Worm (Caenorhabditis elegans): ENCODE results near the gene F14D7.6.
"Not testable (repeated sequence)": the region's sequence is repeated elsewhere in the genome, so short reads cannot be mapped to it uniquely, and the experiment has no call there.

The F14D7.6 gene

DNA sequence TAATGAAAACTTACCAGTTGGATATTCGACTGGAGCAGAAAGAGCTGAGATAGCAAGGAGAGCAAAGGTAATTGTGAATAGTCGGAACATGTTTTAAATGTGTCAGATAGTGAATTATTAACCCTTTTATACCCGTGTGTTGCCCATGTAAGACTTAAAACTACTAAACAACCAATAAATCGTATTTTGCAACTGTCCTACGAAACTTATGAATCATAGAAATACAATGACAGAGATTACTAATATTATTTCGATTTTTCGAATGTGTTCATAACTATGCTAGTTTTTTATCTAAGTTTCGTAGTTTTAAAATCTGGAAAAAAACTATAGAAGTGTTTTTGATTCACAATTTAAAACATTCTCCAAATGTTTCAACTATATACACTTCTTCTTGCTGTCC, 5.6 kb downstream of the F14D7.6 start, which contains the start of gene spig-4:
Gene spig-4 (minus strand): TSS at position 101 of the 400 bp plus-strand sequence.
- TF ChIP-seq unc-39 (tag; optimal IDR thresholded peaks at IDR 0.05); lin-13 (tag; optimal IDR thresholded peaks at IDR 0.05); unc-120 (tag; optimal IDR thresholded peaks at IDR 0.05; ENCODE audit: poor library complexity, severe bottlenecking): not testable (repeated sequence)

DNA sequence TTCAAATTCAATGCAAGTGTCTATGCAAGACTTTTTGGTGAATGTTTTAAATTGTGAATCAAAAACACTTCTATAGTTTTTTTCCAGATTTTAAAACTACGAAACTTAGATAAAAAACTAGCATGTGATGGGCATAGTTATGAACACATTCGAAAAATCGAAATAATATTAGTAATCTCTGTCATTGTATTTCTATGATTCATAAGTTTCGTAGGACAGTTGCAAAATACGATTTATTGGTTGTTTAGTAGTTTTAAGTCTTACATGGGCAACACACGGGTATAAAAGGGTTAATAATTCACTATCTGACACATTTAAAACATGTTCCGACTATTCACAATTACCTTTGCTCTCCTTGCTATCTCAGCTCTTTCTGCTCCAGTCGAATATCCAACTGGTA, 7.0 kb downstream of the F14D7.6 start, which contains the start of gene spig-5:
Gene spig-5 (plus strand): TSS at position 301 of the 400 bp plus-strand sequence.
- TF ChIP-seq ceh-83 (GFP tag; optimal IDR thresholded peaks at IDR 0.05); ham-2 (GFP tag; optimal IDR thresholded peaks at IDR 0.05); lin-13 (tag; optimal IDR thresholded peaks at IDR 0.05): not testable (repeated sequence)

ce11 chrV:14309632-14310031, 8.4 kb downstream of the F14D7.6 start, which contains the start of gene F14D7.14:
Gene F14D7.14, plus strand, starts transcription at chrV:14309932.
- not testable (repeated sequence) for TF ChIP-seq ham-2 (GFP tag; optimal IDR thresholded peaks at IDR 0.05); hlh-1 (tag; optimal IDR thresholded peaks at IDR 0.05); bed-3 (GFP tag; optimal IDR thresholded peaks at IDR 0.05)

- TF ChIP-seq snpc-4 (tag; optimal IDR thresholded peaks at IDR 0.05) (no peak), nhr-76 (tag; optimal IDR thresholded peaks at IDR 0.05) (no peak), sem-2 (GFP tag; optimal IDR thresholded peaks at IDR 0.05) (no peak), unc-39 (tag; optimal IDR thresholded peaks at IDR 0.05) (no peak), ceh-43 (GFP tag; optimal IDR thresholded peaks at IDR 0.05) (no peak), nhr-2 (tag; optimal IDR thresholded peaks at IDR 0.05) (no peak), nhr-12 (tag; optimal IDR thresholded peaks at IDR 0.05) (no peak), lin-32 (GFP tag; optimal IDR thresholded peaks at IDR 0.05) (no peak), blmp-1 (tag; optimal IDR thresholded peaks at IDR 0.05) (no peak), nhr-237 (tag; optimal IDR thresholded peaks at IDR 0.05) (no peak), M03D4.4 (tag; optimal IDR thresholded peaks at IDR 0.05) (no peak), ceh-83 (GFP tag; optimal IDR thresholded peaks at IDR 0.05) (no peak)
Measured at ce11 chrV:14311115-14311514, 9.9 kb downstream of the F14D7.6 start, which contains the start of gene ddn-3. Gene ddn-3, minus strand, starts transcription at chrV:14311215.

DNA sequence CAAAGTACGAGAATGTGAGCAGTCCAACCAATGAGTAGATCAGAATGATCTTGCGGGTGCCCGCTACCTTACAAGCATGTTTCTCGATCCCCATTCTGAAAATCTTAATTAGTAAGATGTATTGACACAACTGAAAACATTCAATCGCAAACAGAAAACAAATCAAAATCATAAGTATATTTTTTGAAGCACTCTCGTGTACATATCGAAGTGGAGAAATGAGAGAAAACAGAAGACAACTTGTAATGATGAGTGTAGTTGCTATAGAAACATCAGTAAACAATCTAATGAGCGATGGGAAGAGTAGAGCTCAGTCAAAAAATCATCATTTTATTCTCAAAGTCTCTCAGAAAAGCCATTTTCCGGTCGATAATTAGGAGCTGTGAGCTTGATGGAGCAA, 11.5 kb downstream of the F14D7.6 start, which contains the start of gene F14D7.8:
Gene F14D7.8 (minus strand): TSS at position 101 of the 400 bp plus-strand sequence.
- TF ChIP-seq cnd-1 (tag; optimal IDR thresholded peaks at IDR 0.05): no peak
- TF ChIP-seq snpc-4 (tag; optimal IDR thresholded peaks at IDR 0.05): no peak
- TF ChIP-seq sem-2 (GFP tag; optimal IDR thresholded peaks at IDR 0.05): no peak
- TF ChIP-seq bed-3 (GFP tag; optimal IDR thresholded peaks at IDR 0.05): no peak
- no peak for TF ChIP-seq elt-1 (tag; optimal IDR thresholded peaks at IDR 0.05; ENCODE audit: borderline replicate concordance, insufficient read depth)
- TF ChIP-seq mep-1 (tag; optimal IDR thresholded peaks at IDR 0.05): no peak
- TF ChIP-seq elt-3 (tag; optimal IDR thresholded peaks at IDR 0.05): no peak
- TF ChIP-seq ceh-39 (tag; optimal IDR thresholded peaks at IDR 0.05): no peak
- no peak for TF ChIP-seq lin-13 (tag; optimal IDR thresholded peaks at IDR 0.05)
- TF ChIP-seq unc-39 (tag; optimal IDR thresholded peaks at IDR 0.05): no peak
- no peak for TF ChIP-seq ceh-83 (GFP tag; optimal IDR thresholded peaks at IDR 0.05)
- TF ChIP-seq ceh-43 (GFP tag; optimal IDR thresholded peaks at IDR 0.05): no peak

- TF ChIP-seq ham-2 (GFP tag; optimal IDR thresholded peaks at IDR 0.05): no peak
- TF ChIP-seq mab-5 (tag; optimal IDR thresholded peaks at IDR 0.05): no peak
- no peak for TF ChIP-seq ceh-43 (GFP tag; optimal IDR thresholded peaks at IDR 0.05)
- TF ChIP-seq elt-3 (tag; optimal IDR thresholded peaks at IDR 0.05): no peak
- TF ChIP-seq mls-2 (tag; optimal IDR thresholded peaks at IDR 0.05): no peak
- TF ChIP-seq tbx-8 (GFP tag; optimal IDR thresholded peaks at IDR 0.05): no peak
Measured at ce11 chrV:14314236-14314635, 13.0 kb downstream of the F14D7.6 start, which contains the start of gene F47B8.1. Gene F47B8.1, minus strand, starts transcription at chrV:14314336.

DNA sequence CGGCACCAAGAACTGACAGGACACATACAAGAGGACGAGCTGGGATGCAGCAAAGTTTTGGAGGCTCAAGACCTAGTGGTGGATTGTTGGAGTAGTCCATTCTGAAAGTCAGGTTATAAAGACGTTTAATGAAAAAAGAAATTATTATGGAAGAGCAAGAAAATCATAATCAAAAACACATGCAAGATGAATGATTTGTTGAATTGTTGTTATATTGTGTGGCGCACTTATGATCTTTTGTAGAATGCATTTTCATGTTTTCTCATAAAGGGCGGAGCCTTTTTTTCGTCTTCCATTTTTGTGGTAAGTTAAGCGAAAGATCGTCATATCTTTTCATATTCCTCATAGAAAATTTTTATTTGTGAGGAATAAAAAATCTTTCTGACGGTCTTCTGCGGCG, 15.3 kb downstream of the F14D7.6 start, which contains the start of gene F47B8.2:
Gene F47B8.2 (minus strand): TSS at position 101 of the 400 bp plus-strand sequence.
- TF ChIP-seq flh-1 (GFP tag; optimal IDR thresholded peaks at IDR 0.05) (no peak), nhr-76 (tag; optimal IDR thresholded peaks at IDR 0.05) (no peak), cnd-1 (tag; optimal IDR thresholded peaks at IDR 0.05) (no peak), bed-3 (GFP tag; optimal IDR thresholded peaks at IDR 0.05) (no peak), ces-1 (GFP tag; optimal IDR thresholded peaks at IDR 0.05) (no peak), unc-39 (tag; optimal IDR thresholded peaks at IDR 0.05) (no peak), nhr-237 (tag; optimal IDR thresholded peaks at IDR 0.05) (no peak), lin-13 (tag; optimal IDR thresholded peaks at IDR 0.05) (no peak), elt-1 (tag; optimal IDR thresholded peaks at IDR 0.05; ENCODE audit: borderline replicate concordance, insufficient read depth) (no peak), mab-5 (tag; optimal IDR thresholded peaks at IDR 0.05) (no peak), ztf-11 (tag; optimal IDR thresholded peaks at IDR 0.05) (no peak), pha-4 (tag; optimal IDR thresholded peaks at IDR 0.05) (no peak), sptf-1 (tag; optimal IDR thresholded peaks at IDR 0.05) (no peak), hlh-1 (tag; optimal IDR thresholded peaks at IDR 0.05) (no peak), mls-2 (tag; optimal IDR thresholded peaks at IDR 0.05) (no peak), lin-32 (GFP tag; optimal IDR thresholded peaks at IDR 0.05) (no peak), lsy-2 (tag; optimal IDR thresholded peaks at IDR 0.05) (no peak), drap-1 (GFP tag; optimal IDR thresholded peaks at IDR 0.05) (no peak), tbx-8 (GFP tag; optimal IDR thresholded peaks at IDR 0.05) (no peak), blmp-1 (tag; optimal IDR thresholded peaks at IDR 0.05) (no peak)
